Worm (Caenorhabditis elegans) whole organism, L1 larva: ENCODE measurements around the gene Y57A10A.5.

ENCODE experiments used
- egl-27 ChIP-seq, 2 experiments: fragments of 150-350 bp in 1 of 2; sonication (generic microtip); optimal IDR thresholded peaks; 3 replicates each; lab custom pipeline; 2017 to 2018; ENCODE audit warnings: missing biosample characterization in 2 of 2, missing genetic modification characterization in 2 of 2, missing genetic modification reagents in 2 of 2
- fos-1 ChIP-seq: fragments of 150-350 bp; optimal IDR thresholded peaks from 2 replicates; lab custom pipeline; 2014; ENCODE audit warnings: missing biosample characterization, missing genetic modification characterization
- lsy-2 ChIP-seq, 2 experiments: fragments of 150-350 bp; optimal IDR thresholded peaks; 2 replicates each; lab custom pipeline; 2014; ENCODE audit warnings: missing biosample characterization in 2 of 2, missing genetic modification characterization in 2 of 2
- snpc-4 ChIP-seq: fragments of 150-350 bp; optimal IDR thresholded peaks from 2 replicates; lab custom pipeline; 2014; ENCODE audit warnings: missing biosample characterization, missing genetic modification characterization
- unc-86 ChIP-seq: sonication (generic microtip); optimal IDR thresholded peaks from 2 replicates; lab custom pipeline; 2016; ENCODE audit warnings: missing genetic modification characterization, missing compliant biosample characterization

ce11 chrII:12172273-12172672, 18.0 kb downstream of the Y57A10A.5 start, which contains the start of gene rol-1:
- TF ChIP-seq snpc-4 (tag; lab: Kevin White, UChicago) = no peak
- TF ChIP-seq fos-1 (tag; lab: Kevin White, UChicago) = no peak
- TF ChIP-seq unc-86 (tag; lab: Kevin White, UChicago) = no peak
- no peak for TF ChIP-seq egl-27 (tag; optimal IDR thresholded peaks at IDR 0.05; lab: Kevin White, UChicago)
- TF ChIP-seq lsy-2 (tag; optimal IDR thresholded peaks at IDR 0.05; lab: Kevin White, UChicago) = no peak
